Fruit fly (Drosophila melanogaster): ENCODE data around the gene eIF5B.
A peak's percentile ranks its signal among the peaks of the same experiment; 100 is the strongest.

Gene eIF5B

dm6 chr3L:3436838-3437663 is 23.7 kb downstream of the eIF5B start (continued):
- TF ChIP-seq chn (GFP tag; optimal IDR thresholded peaks at IDR 0.05) (no peak), phol (tag; optimal IDR thresholded peaks at IDR 0.05) (peak; percentile 51), Nf-YB (GFP tag; optimal IDR thresholded peaks at IDR 0.05) (peak; percentile 10), ftz-f1 (GFP tag; optimal IDR thresholded peaks at IDR 0.05) (peak; percentile 64), CG8924 (tag; optimal IDR thresholded peaks at IDR 0.05) (peak; percentile 73), Dp (GFP tag; optimal IDR thresholded peaks at IDR 0.05) (no peak), unpg (GFP tag; optimal IDR thresholded peaks at IDR 0.05) (peak; percentile 55), CG9797 (GFP tag; optimal IDR thresholded peaks at IDR 0.05) (no peak), CG14710 (tag; optimal IDR thresholded peaks at IDR 0.05) (peak; percentile 7), psq (GFP tag; optimal IDR thresholded peaks at IDR 0.05) (no peak), CG6654 (GFP tag; optimal IDR thresholded peaks at IDR 0.05) (no peak), CG3281 (GFP tag; optimal IDR thresholded peaks at IDR 0.05) (peak; percentile 40), CG31388 (GFP tag; optimal IDR thresholded peaks at IDR 0.05) (no peak), jing (GFP tag; optimal IDR thresholded peaks at IDR 0.05) (no peak), disco-r (GFP tag; optimal IDR thresholded peaks at IDR 0.05) (no peak), slp2 (GFP tag; optimal IDR thresholded peaks at IDR 0.05) (no peak), CG9932 (GFP tag; IDR thresholded peaks at IDR 0.05) (peak; percentile 46), CG33213 (GFP tag; optimal IDR thresholded peaks at IDR 0.05) (no peak), Sry-δ (GFP tag; optimal IDR thresholded peaks at IDR 0.05) (no peak), tap (tag; optimal IDR thresholded peaks at IDR 0.05) (peak; percentile 42), org-1 (GFP tag; optimal IDR thresholded peaks at IDR 0.05) (no peak), HLH54F (GFP tag; optimal IDR thresholded peaks at IDR 0.05) (no peak), al (GFP tag; IDR thresholded peaks at IDR 0.05) (0 out of 2 replicates have a peak, but pooled peaks have one; percentile 16), CG6175 (GFP tag; IDR thresholded peaks at IDR 0.05) (no peak), ind (GFP tag; optimal IDR thresholded peaks at IDR 0.05) (peak; percentile 16), Opbp (GFP tag; IDR thresholded peaks at IDR 0.05; ENCODE audit: partially characterized antibody) (no peak), CG4854 (GFP tag; optimal IDR thresholded peaks at IDR 0.05) (no peak), grau (tag; optimal IDR thresholded peaks at IDR 0.05) (peak; percentile 80), ATbp (GFP tag; optimal IDR thresholded peaks at IDR 0.05) (peak; percentile 40), Xbp1 (GFP tag; optimal IDR thresholded peaks at IDR 0.05) (peak; percentile 34), CG11398 (GFP tag; optimal IDR thresholded peaks at IDR 0.05) (no peak), danr (GFP tag; IDR thresholded peaks at IDR 0.05) (no peak), Bgb (GFP tag; IDR thresholded peaks at IDR 0.05; ENCODE audit: partially characterized antibody) (no peak), PHDP (tag; optimal IDR thresholded peaks at IDR 0.05) (peak; percentile 74), CG12744 (GFP tag; optimal IDR thresholded peaks at IDR 0.05) (no peak), tx (GFP tag; optimal IDR thresholded peaks at IDR 0.05) (no peak), CG2712 (tag; optimal IDR thresholded peaks at IDR 0.05) (peak; percentile 69), gsb (GFP tag; IDR thresholded peaks at IDR 0.05) (peak; percentile 39), CG11247 (GFP tag; IDR thresholded peaks at IDR 0.05) (no peak), cad (GFP tag; optimal IDR thresholded peaks at IDR 0.05) (no peak), CG10147 (GFP tag; optimal IDR thresholded peaks at IDR 0.05) (peak; percentile 24), Awh (GFP tag; IDR thresholded peaks at IDR 0.05) (no peak), bab2 (GFP tag; optimal IDR thresholded peaks at IDR 0.05) (no peak), wek (GFP tag; optimal IDR thresholded peaks at IDR 0.05) (no peak), z (GFP tag; IDR thresholded peaks at IDR 0.05) (no peak), HLH3B (GFP tag; IDR thresholded peaks at IDR 0.05) (peak; percentile 29; the same call in 1 of the 2 replicates), Atf3 (GFP tag; optimal IDR thresholded peaks at IDR 0.05) (no peak), CG2889 (GFP tag; IDR thresholded peaks at IDR 0.05) (no peak), bbx (GFP tag; IDR thresholded peaks at IDR 0.05; ENCODE audit: partially characterized antibody) (no peak), Drgx (GFP tag; IDR thresholded peaks at IDR 0.05) (no peak)
